Worm (Caenorhabditis elegans) whole organism, L4 larva: ENCODE results near the gene K10B4.1.
A peak's percentile ranks its signal among the peaks of the same experiment; 100 is the strongest.

Source experiments
- R02D3.7 ChIP-seq: fragments of 150-350 bp; sonication (generic microtip); optimal IDR thresholded peaks from 3 replicates; lab custom pipeline; 2014; ENCODE audit warnings: missing biosample characterization, missing genetic modification characterization
- T20F7.1 ChIP-seq: fragments of 200-800 bp; sonication (Bioruptor generic); optimal IDR thresholded peaks from 2 replicates; lab custom pipeline; 2018; ENCODE audit warnings: mild to moderate bottlenecking, missing genetic modification characterization, missing compliant biosample characterization
- T26A8.4 ChIP-seq: fragments of 200-800 bp; sonication (Bioruptor generic); IDR thresholded peaks from 2 replicates; pipeline ENCODE4 v1.3.6; 2022; ENCODE audit warnings: missing genetic modification characterization, missing compliant biosample characterization
- Y48G9A.11 ChIP-seq: fragments of 200-800 bp; sonication (Bioruptor generic); IDR thresholded peaks from 2 replicates; pipeline ENCODE4 v1.3.6; 2022; ENCODE audit warnings: missing genetic modification reagents, missing genetic modification characterization, missing compliant biosample characterization
- Y5F2A.4 ChIP-seq: fragments of 200-800 bp; sonication (Bioruptor generic); optimal IDR thresholded peaks from 2 replicates; lab custom pipeline; 2018; ENCODE audit warnings: mild to moderate bottlenecking, missing genetic modification characterization, missing compliant biosample characterization
- ceh-28 ChIP-seq: fragments of 150-350 bp; optimal IDR thresholded peaks from 2 replicates; lab custom pipeline; 2014; ENCODE audit warnings: missing biosample characterization, missing genetic modification reagents, missing genetic modification characterization
- ceh-32 ChIP-seq: sonication (generic microtip); optimal IDR thresholded peaks from 2 replicates; lab custom pipeline; 2016; ENCODE audit warnings: mild to moderate bottlenecking, missing genetic modification characterization, missing compliant biosample characterization; ENCODE audit not compliant: poor library complexity
- ceh-44 ChIP-seq: fragments of 200-800 bp; sonication (Bioruptor generic); IDR thresholded peaks from 2 replicates; pipeline ENCODE4 v1.3.6; 2022; ENCODE audit warnings: missing genetic modification reagents, missing genetic modification characterization, missing compliant biosample characterization
- ctbp-1 ChIP-seq: fragments of 200-800 bp; sonication (Bioruptor generic); IDR thresholded peaks from 2 replicates; pipeline ENCODE4 v1.3.6; 2022; ENCODE audit warnings: missing genetic modification reagents, missing genetic modification characterization, missing compliant biosample characterization
- daf-16 ChIP-seq, 3 experiments: sonication (generic microtip); optimal IDR thresholded peaks; 2 replicates each; lab custom pipeline; 2016 to 2017; ENCODE audit warnings: missing genetic modification characterization in 3 of 3, missing genetic modification reagents in 3 of 3, mild to moderate bottlenecking in 2 of 3, missing compliant biosample characterization in 2 of 3, missing biosample characterization in 1 of 3, moderate library complexity in 1 of 3
- daf-19 ChIP-seq: fragments of 200-800 bp; sonication (Bioruptor generic); conservative IDR thresholded peaks from 2 replicates; pipeline ENCODE4 v1.3.6; 2022; ENCODE audit warnings: missing genetic modification characterization, missing compliant biosample characterization
- dpl-1 ChIP-seq: fragments of 150-350 bp; optimal IDR thresholded peaks from 2 replicates; lab custom pipeline; 2014; ENCODE audit warnings: missing biosample characterization, missing genetic modification reagents, missing genetic modification characterization
- duxl-1 ChIP-seq: sonication (generic microtip); optimal IDR thresholded peaks from 2 replicates; lab custom pipeline; 2016; ENCODE audit warnings: mild to moderate bottlenecking, missing genetic modification characterization, moderate library complexity, missing compliant biosample characterization; ENCODE audit not compliant: poor library complexity
- dve-1 ChIP-seq: sonication (generic microtip); optimal IDR thresholded peaks from 2 replicates; lab custom pipeline; 2017; ENCODE audit warnings: antibody characterized with exemption, mild to moderate bottlenecking, missing genetic modification characterization, missing compliant biosample characterization; ENCODE audit not compliant: insufficient read depth
- fkh-10 ChIP-seq: fragments of 150-350 bp; optimal IDR thresholded peaks from 2 replicates; lab custom pipeline; 2014; ENCODE audit warnings: missing biosample characterization, missing genetic modification reagents, missing genetic modification characterization
- fos-1 ChIP-seq: fragments of 150-350 bp; optimal IDR thresholded peaks from 2 replicates; lab custom pipeline; 2014; ENCODE audit warnings: missing biosample characterization, missing genetic modification characterization
- hif-1 ChIP-seq, 2 experiments: sonication (generic microtip); optimal IDR thresholded peaks; 2 replicates each; lab custom pipeline; 2016 to 2017; ENCODE audit warnings: missing compliant biosample characterization in 2 of 2, missing genetic modification characterization in 2 of 2, missing genetic modification reagents in 2 of 2, missing genotype in 2 of 2, mild to moderate bottlenecking in 1 of 2
- hlh-30 ChIP-seq: sonication (generic microtip); optimal IDR thresholded peaks from 2 replicates; lab custom pipeline; 2017; ENCODE audit warnings: antibody characterized with exemption, mild to moderate bottlenecking, missing genetic modification characterization, missing compliant biosample characterization; ENCODE audit not compliant: insufficient read depth
- hmg-1.1 ChIP-seq: fragments of 200-800 bp; sonication (Bioruptor generic); IDR thresholded peaks from 2 replicates; pipeline ENCODE4 v1.3.6; 2022; ENCODE audit warnings: missing genetic modification reagents, missing genetic modification characterization, missing compliant biosample characterization
- lin-15B ChIP-seq: fragments of 150-350 bp; sonication (generic microtip); optimal IDR thresholded peaks from 3 replicates; lab custom pipeline; 2014; ENCODE audit warnings: missing biosample characterization, missing genetic modification characterization
- lin-38 ChIP-seq: fragments of 200-800 bp; sonication (Bioruptor generic); IDR thresholded peaks from 2 replicates; pipeline ENCODE4 v1.3.6; 2022; ENCODE audit warnings: missing genetic modification reagents, missing genetic modification characterization, missing compliant biosample characterization
- lin-39 ChIP-seq: fragments of 150-350 bp; optimal IDR thresholded peaks from 2 replicates; lab custom pipeline; 2014; ENCODE audit warnings: missing biosample characterization, missing genetic modification reagents, missing genetic modification characterization
- lsy-2 ChIP-seq, 2 experiments: fragments of 150-350 bp in 1 of 2; sonication (generic microtip) in 1 of 2; optimal IDR thresholded peaks; 2 replicates each; lab custom pipeline; 2014 to 2017; ENCODE audit warnings: missing biosample characterization in 2 of 2, missing genetic modification characterization in 2 of 2
- madf-5 ChIP-seq, 2 experiments: fragments of 200-800 bp; sonication (Bioruptor generic); IDR thresholded peaks; 2 replicates each; pipeline ENCODE4 v1.3.6; 2022; ENCODE audit warnings: missing compliant biosample characterization in 2 of 2, missing genetic modification characterization in 2 of 2
- madf-9 ChIP-seq: fragments of 200-800 bp; sonication (Bioruptor generic); conservative IDR thresholded peaks from 2 replicates; pipeline ENCODE4 v1.3.6; 2022; ENCODE audit warnings: missing genetic modification reagents, missing genetic modification characterization, missing compliant biosample characterization
- mep-1 ChIP-seq: fragments of 150-350 bp; sonication (generic microtip); optimal IDR thresholded peaks from 3 replicates; lab custom pipeline; 2014; ENCODE audit warnings: missing biosample characterization, missing genetic modification characterization
- mes-2 ChIP-seq: sonication (generic microtip); optimal IDR thresholded peaks from 2 replicates; lab custom pipeline; 2016; ENCODE audit warnings: missing genotype, mild to moderate bottlenecking, missing genetic modification characterization, missing compliant biosample characterization; ENCODE audit not compliant: poor library complexity, severe bottlenecking
- mxl-2 ChIP-seq: fragments of 200-800 bp; sonication (Bioruptor generic); conservative IDR thresholded peaks from 2 replicates; pipeline ENCODE4 v1.3.6; 2022; ENCODE audit warnings: missing genetic modification reagents, missing genetic modification characterization, missing compliant biosample characterization
- mxl-3 ChIP-seq: fragments of 200-800 bp; sonication (Bioruptor generic); optimal IDR thresholded peaks from 2 replicates; lab custom pipeline; 2018; ENCODE audit warnings: mild to moderate bottlenecking, missing genetic modification characterization, missing compliant biosample characterization
- nhr-102 ChIP-seq: sonication (generic microtip); optimal IDR thresholded peaks from 2 replicates; lab custom pipeline; 2016; ENCODE audit warnings: mild to moderate bottlenecking, missing genetic modification characterization, moderate library complexity, missing compliant biosample characterization
- nhr-11 ChIP-seq: fragments of 150-350 bp; optimal IDR thresholded peaks from 2 replicates; lab custom pipeline; 2014; ENCODE audit warnings: missing biosample characterization, missing genetic modification characterization
- nhr-237 ChIP-seq: sonication (generic microtip); optimal IDR thresholded peaks from 2 replicates; lab custom pipeline; 2017; ENCODE audit warnings: missing biosample characterization, missing genetic modification characterization
- nhr-25 ChIP-seq: sonication (generic microtip); optimal IDR thresholded peaks from 2 replicates; lab custom pipeline; 2017; ENCODE audit warnings: missing genetic modification characterization, mild to moderate bottlenecking, missing compliant biosample characterization, antibody characterized with exemption, moderate library complexity, borderline replicate concordance; ENCODE audit not compliant: insufficient read depth
- nhr-76 ChIP-seq: fragments of 150-350 bp; optimal IDR thresholded peaks from 2 replicates; lab custom pipeline; 2014; ENCODE audit warnings: missing biosample characterization, missing genetic modification characterization
- nhr-77 ChIP-seq: fragments of 150-350 bp; optimal IDR thresholded peaks from 2 replicates; lab custom pipeline; 2014; ENCODE audit warnings: missing biosample characterization, missing genetic modification characterization
- pha-4 ChIP-seq, 2 experiments: fragments of 150-350 bp in 1 of 2; fragments of 200-800 bp in 1 of 2; sonication (Bioruptor generic) in 1 of 2; IDR thresholded peaks in 1 of 2; optimal IDR thresholded peaks in 1 of 2; 2 replicates each; pipeline versions ENCODE4 v1.3.6 to Lab custom; 2014 to 2022; ENCODE audit warnings: missing genetic modification characterization in 2 of 2, missing genetic modification reagents in 2 of 2, missing biosample characterization in 1 of 2, missing compliant biosample characterization in 1 of 2
- pqm-1 ChIP-seq: sonication (generic microtip); optimal IDR thresholded peaks from 2 replicates; lab custom pipeline; 2017; ENCODE audit warnings: missing biosample characterization, missing genetic modification characterization
- rbr-2 ChIP-seq: sonication (generic microtip); optimal IDR thresholded peaks from 2 replicates; lab custom pipeline; 2016; ENCODE audit warnings: missing genotype, missing genetic modification characterization, missing compliant biosample characterization
- saeg-2 ChIP-seq: fragments of 200-800 bp; sonication (Bioruptor generic); IDR thresholded peaks from 2 replicates; pipeline ENCODE4 v1.3.6; 2022; ENCODE audit warnings: missing genetic modification reagents, missing genetic modification characterization, missing compliant biosample characterization
- snpc-1.2 ChIP-seq: fragments of 200-800 bp; sonication (Bioruptor generic); IDR thresholded peaks from 2 replicates; pipeline ENCODE4 v1.3.6; 2022; ENCODE audit warnings: missing genetic modification reagents, missing genetic modification characterization, missing compliant biosample characterization
- tag-97 ChIP-seq: fragments of 200-800 bp; sonication (Bioruptor generic); IDR thresholded peaks from 2 replicates; pipeline ENCODE4 v1.3.6; 2022; ENCODE audit warnings: missing genetic modification characterization, missing compliant biosample characterization
- tra-1 ChIP-seq: fragments of 200-800 bp; sonication (Bioruptor generic); IDR thresholded peaks from 2 replicates; pipeline ENCODE4 v1.3.6; 2022; ENCODE audit warnings: missing genetic modification reagents, missing genetic modification characterization, missing compliant biosample characterization
- zfp-3 ChIP-seq: fragments of 200-800 bp; sonication (Bioruptor generic); conservative IDR thresholded peaks from 2 replicates; pipeline ENCODE4 v1.3.6; 2022; ENCODE audit warnings: missing genetic modification reagents, missing genetic modification characterization, missing compliant biosample characterization
- ztf-7 ChIP-seq: fragments of 150-350 bp; optimal IDR thresholded peaks from 2 replicates; lab custom pipeline; 2014; ENCODE audit warnings: missing biosample characterization, missing genetic modification characterization

K10B4.1 gene

DNA sequence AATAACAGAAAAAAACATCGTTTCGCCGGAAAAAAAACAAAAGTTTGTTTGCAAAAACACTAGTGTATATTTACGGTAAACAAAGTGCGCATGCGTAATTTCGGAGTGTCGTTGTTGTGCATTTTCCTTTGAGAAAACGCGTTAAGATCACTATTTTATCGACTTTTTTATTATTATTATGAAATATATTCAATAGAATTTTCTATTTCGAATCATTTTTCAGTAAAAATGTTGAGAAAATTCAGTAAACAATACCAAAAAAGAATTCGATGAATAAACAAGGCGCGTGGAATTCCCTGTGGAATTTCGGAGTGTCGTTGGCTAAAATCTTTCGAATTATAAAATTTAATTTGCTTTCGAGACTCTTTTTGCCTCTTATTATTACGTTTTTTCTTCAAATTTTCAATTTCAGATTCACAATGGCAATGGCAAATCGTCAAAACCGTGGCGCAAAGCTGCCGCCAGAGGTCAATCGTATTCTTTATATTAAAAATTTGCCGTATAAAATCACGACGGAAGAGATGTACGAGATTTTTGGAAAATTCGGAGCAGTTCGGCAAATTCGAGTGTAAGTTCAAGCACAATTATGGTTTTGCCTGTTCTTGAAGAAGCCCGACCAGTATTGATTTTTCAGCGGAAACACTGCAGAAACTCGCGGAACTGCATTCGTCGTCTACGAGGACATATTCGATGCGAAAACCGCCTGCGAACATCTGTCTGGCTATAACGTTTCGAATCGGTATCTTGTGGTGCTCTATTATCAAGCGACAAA, 37.1 kb upstream of the K10B4.1 start, which contains the start of the genes luc-7L3 and sftb-6:
TSS of gene luc-7L3 (minus strand) at position 36 of the 772 bp plus-strand sequence.
TSS of gene sftb-6 (plus strand) at position 413 of the 772 bp plus-strand sequence.
- TF ChIP-seq daf-16 (GFP tag; optimal IDR thresholded peaks at IDR 0.05; lab: Kevin White, UChicago) (no peak), daf-16 (tag; optimal IDR thresholded peaks at IDR 0.05; lab: Kevin White, UChicago) (peak; percentile 72), hmg-1.1 (GFP tag; lab: Robert Waterston, UW) (peak; percentile 29; the same call in 1 of the 2 replicates), lin-39 (tag; lab: Kevin White, UChicago) (no peak), mep-1 (peak; percentile 56), daf-19 (no peak), nhr-237 (tag; lab: Kevin White, UChicago) (no peak), mxl-2 (GFP tag; lab: Robert Waterston, UW) (no peak), ceh-44 (GFP tag; lab: Robert Waterston, UW) (no peak), tra-1 (GFP tag; lab: Robert Waterston, UW) (no peak), Y5F2A.4 (GFP tag; lab: Kevin White, UChicago) (no peak), hif-1 (tag; optimal IDR thresholded peaks at IDR 0.05; lab: Kevin White, UChicago) (peak in 1 of 2 experiments; percentile 7), saeg-2 (GFP tag; lab: Robert Waterston, UW) (no peak), pha-4 (GFP tag; IDR thresholded peaks at IDR 0.05; lab: Robert Waterston, UW) (no peak), pha-4 (tag; optimal IDR thresholded peaks at IDR 0.05; lab: Kevin White, UChicago) (no peak), duxl-1 (no peak), T20F7.1 (peak; percentile 100), nhr-76 (no peak), ztf-7 (tag; lab: Kevin White, UChicago) (no peak), mxl-3 (GFP tag; lab: Kevin White, UChicago) (no peak), dpl-1 (peak; percentile 64), nhr-11 (tag; lab: Kevin White, UChicago) (no peak), R02D3.7 (peak; percentile 83), nhr-102 (tag; lab: Kevin White, UChicago) (no peak), ctbp-1 (GFP tag; lab: Robert Waterston, UW) (0 out of 2 replicates have a peak, but pooled peaks have one; percentile 19), mes-2 (no peak), T26A8.4 (GFP tag; lab: Robert Waterston, UW) (no peak), fos-1 (tag; lab: Kevin White, UChicago) (no peak), lsy-2 (tag; optimal IDR thresholded peaks at IDR 0.05; lab: Kevin White, UChicago) (peak in 1 of 2 experiments; percentile 72), madf-9 (no peak), nhr-77 (tag; lab: Kevin White, UChicago) (no peak), Y48G9A.11 (GFP tag; lab: Robert Waterston, UW) (peak; percentile 97), fkh-10 (peak; percentile 25), lin-15B (tag; lab: Kevin White, UChicago) (no peak), dve-1 (peak; percentile 37), nhr-25 (tag; lab: Kevin White, UChicago) (no peak), rbr-2 (peak; percentile 48), madf-5 (GFP tag; IDR thresholded peaks at IDR 0.05; lab: Robert Waterston, UW) (no peak), snpc-1.2 (GFP tag; lab: Robert Waterston, UW) (no peak), hlh-30 (peak; percentile 21), pqm-1 (tag; lab: Kevin White, UChicago) (no peak), lin-38 (peak; percentile 26), zfp-3 (GFP tag; lab: Robert Waterston, UW) (no peak), tag-97 (GFP tag; lab: Robert Waterston, UW) (no peak), ceh-28 (no peak), ceh-32 (tag; lab: Kevin White, UChicago) (no peak)
